Worm (Caenorhabditis elegans) whole organism, L1 larva: ENCODE results near the gene K01D12.10.

Source experiments
- mep-1 ChIP-seq: fragments of 150-350 bp; optimal IDR thresholded peaks from 2 replicates; lab custom pipeline; 2014; ENCODE audit warnings: missing biosample characterization, missing genetic modification characterization
- nhr-11 ChIP-seq: fragments of 150-350 bp; optimal IDR thresholded peaks from 2 replicates; lab custom pipeline; 2014; ENCODE audit warnings: missing biosample characterization, missing genetic modification characterization
- snpc-4 ChIP-seq: fragments of 150-350 bp; optimal IDR thresholded peaks from 2 replicates; lab custom pipeline; 2014; ENCODE audit warnings: missing biosample characterization, missing genetic modification characterization
- unc-62 ChIP-seq: fragments of 150-350 bp; optimal IDR thresholded peaks from 2 replicates; lab custom pipeline; 2014; ENCODE audit warnings: missing biosample characterization, missing genetic modification reagents, missing genetic modification characterization
- xbp-1 ChIP-seq: sonication (generic microtip); optimal IDR thresholded peaks from 2 replicates; lab custom pipeline; 2016; ENCODE audit warnings: missing genetic modification characterization, missing compliant biosample characterization

DNA sequence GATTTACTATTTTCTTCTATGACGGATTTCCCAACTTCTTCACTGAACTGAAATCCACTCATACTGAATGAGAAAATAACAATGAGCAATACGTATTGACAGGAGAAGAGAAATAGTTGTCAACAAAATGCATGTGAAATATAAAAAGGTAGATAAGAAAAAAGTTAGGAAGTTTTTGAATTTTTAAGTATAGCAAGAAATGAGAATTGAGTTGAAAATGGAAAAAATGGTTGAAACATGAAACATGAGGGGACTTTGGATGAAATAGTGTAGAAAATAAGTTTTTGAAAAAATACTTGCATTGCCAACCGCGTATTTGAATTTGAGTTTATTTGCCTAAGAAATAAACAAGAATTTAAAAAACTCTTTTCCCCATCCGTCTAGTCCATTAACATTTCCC lies 40.9 kb downstream of the K01D12.10 start, which contains the start of the genes pals-38 and C54D10.9:
- no peak for TF ChIP-seq unc-62 (GFP tag; lab: Kevin White, UChicago)
- TF ChIP-seq nhr-11 (tag; lab: Kevin White, UChicago) = no peak
- no peak for TF ChIP-seq snpc-4 (tag; lab: Kevin White, UChicago)
- no peak for TF ChIP-seq xbp-1 (tag; lab: Kevin White, UChicago)
- TF ChIP-seq mep-1 (tag; lab: Kevin White, UChicago) = no peak
